Worm (Caenorhabditis elegans): Measurements from ENCODE around the gene C03A7.13.

C03A7.13 gene

ce11 chrV:5178051-5178450 is 14.3 kb downstream of the C03A7.13 start:
- TF ChIP-seq aptf-3 (GFP tag; IDR thresholded peaks at IDR 0.05) (no peak), nhr-80 (tag; optimal IDR thresholded peaks at IDR 0.05) (peak; percentile 13), ceh-91 (GFP tag; IDR thresholded peaks at IDR 0.05) (no peak), dox-1 (GFP tag; IDR thresholded peaks at IDR 0.05) (no peak), mes-4 (tag; optimal IDR thresholded peaks at IDR 0.05) (no peak)

DNA sequence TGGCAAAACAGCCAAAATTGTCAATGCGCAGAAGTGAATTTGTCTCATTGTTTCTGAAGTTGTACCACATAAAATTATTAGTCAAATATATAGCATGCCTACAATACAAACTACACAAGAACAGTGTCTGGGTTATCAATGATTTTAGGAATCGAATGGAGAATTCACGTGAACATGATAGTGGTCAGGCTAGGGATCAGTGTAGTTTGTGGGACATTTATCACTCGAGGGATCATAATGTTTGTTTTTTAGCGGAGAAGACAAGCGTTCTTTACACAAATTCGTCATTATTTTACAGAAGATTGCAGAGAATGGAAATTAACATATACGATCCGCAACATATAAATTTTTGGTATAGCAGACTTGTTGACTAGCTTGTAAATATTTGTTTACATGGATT is 15.1 kb downstream of the C03A7.13 start, which contains the start of gene ugt-51:
Gene ugt-51, minus strand, starts transcription at position 101 of the 400 bp plus-strand sequence.
- TF ChIP-seq atf-7 (tag; optimal IDR thresholded peaks at IDR 0.05), result no peak
- TF ChIP-seq attf-6 (GFP tag; IDR thresholded peaks at IDR 0.05), result no peak
- no peak for TF ChIP-seq T07F8.4 (tag; optimal IDR thresholded peaks at IDR 0.05)
- TF ChIP-seq snpc-3.4 (tag; optimal IDR thresholded peaks at IDR 0.05), result no peak
- no peak for TF ChIP-seq ztf-26 (tag; optimal IDR thresholded peaks at IDR 0.05)
- no peak for TF ChIP-seq F49E8.2 (tag; optimal IDR thresholded peaks at IDR 0.05; ENCODE audit: insufficient read depth)
- TF ChIP-seq T26A5.8 (tag; optimal IDR thresholded peaks at IDR 0.05), result no peak
- TF ChIP-seq dox-1 (GFP tag; IDR thresholded peaks at IDR 0.05), result no peak
- TF ChIP-seq K11D2.4 (GFP tag; IDR thresholded peaks at IDR 0.05), result no peak
- no peak for TF ChIP-seq let-607 (tag; optimal IDR thresholded peaks at IDR 0.05)
- no peak for TF ChIP-seq dpl-1 (GFP tag; optimal IDR thresholded peaks at IDR 0.05)
- no peak for TF ChIP-seq madf-8 (GFP tag; conservative IDR thresholded peaks at IDR 0.05)
- TF ChIP-seq xnd-1 (tag; optimal IDR thresholded peaks at IDR 0.05), result no peak
- no peak for TF ChIP-seq lag-1 (GFP tag; IDR thresholded peaks at IDR 0.05)
- no peak for TF ChIP-seq zim-3 (tag; optimal IDR thresholded peaks at IDR 0.05)
- no peak for TF ChIP-seq let-526 (GFP tag; IDR thresholded peaks at IDR 0.05)
- no peak for TF ChIP-seq ceh-79 (tag; optimal IDR thresholded peaks at IDR 0.05)
- no peak for TF ChIP-seq ekl-4 (GFP tag; IDR thresholded peaks at IDR 0.05)
- TF ChIP-seq lsy-27 (tag; optimal IDR thresholded peaks at IDR 0.05; ENCODE audit: borderline replicate concordance, insufficient read depth), result no peak
- TF ChIP-seq F10E7.11 (tag; optimal IDR thresholded peaks at IDR 0.05), result no peak

DNA sequence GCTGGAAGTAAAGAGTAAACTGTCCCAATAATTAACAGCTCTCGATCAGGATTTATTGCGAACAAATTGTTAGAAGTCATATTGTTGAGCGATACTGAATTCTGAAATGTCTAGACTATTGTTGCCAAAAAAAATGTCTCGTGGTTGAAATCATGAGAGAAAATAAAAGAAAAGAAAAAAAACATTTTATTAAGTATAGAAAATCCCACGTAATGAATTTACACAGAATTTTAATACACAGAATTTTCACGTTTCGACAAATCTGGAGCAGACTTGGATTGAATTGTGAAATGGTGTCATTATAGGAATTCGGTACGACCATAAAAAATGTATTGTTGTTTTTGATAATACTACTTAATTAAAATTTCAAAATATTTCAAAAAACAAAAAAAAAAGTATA is 19.5 kb downstream of the C03A7.13 start, which contains the start of gene srt-65:
Gene srt-65, minus strand, starts transcription at position 101 of the 400 bp plus-strand sequence.
- TF ChIP-seq mcd-1 (GFP tag; IDR thresholded peaks at IDR 0.05) (no peak), nfyb-1 (GFP tag; IDR thresholded peaks at IDR 0.05) (no peak), zim-3 (tag; optimal IDR thresholded peaks at IDR 0.05) (no peak), F10E7.11 (tag; optimal IDR thresholded peaks at IDR 0.05) (no peak), dpl-1 (GFP tag; optimal IDR thresholded peaks at IDR 0.05) (no peak), madf-10 (tag; optimal IDR thresholded peaks at IDR 0.05) (no peak), hrde-1 (tag; optimal IDR thresholded peaks at IDR 0.05; ENCODE audit: borderline replicate concordance) (no peak), F23B12.7 (tag; optimal IDR thresholded peaks at IDR 0.05; ENCODE audit: insufficient read depth) (no peak), F52B5.7 (tag; optimal IDR thresholded peaks at IDR 0.05) (no peak), snpc-3.4 (tag; optimal IDR thresholded peaks at IDR 0.05) (no peak), unc-130 (GFP tag; optimal IDR thresholded peaks at IDR 0.05) (no peak), mes-4 (tag; optimal IDR thresholded peaks at IDR 0.05) (no peak), athp-1 (tag; optimal IDR thresholded peaks at IDR 0.05) (no peak), attf-3 (GFP tag; conservative IDR thresholded peaks at IDR 0.05) (no peak), hmg-1.2 (GFP tag; IDR thresholded peaks at IDR 0.05) (no peak)

ce11 chrV:5169586-5169985 is 22.8 kb downstream of the C03A7.13 start, which contains the start of gene srt-64:
Gene srt-64, minus strand, starts transcription at chrV:5169686.
- TF ChIP-seq lsy-27 (tag; optimal IDR thresholded peaks at IDR 0.05; ENCODE audit: borderline replicate concordance, insufficient read depth) (no peak), ztf-18 (tag; optimal IDR thresholded peaks at IDR 0.05) (no peak), ceh-100 (GFP tag; IDR thresholded peaks at IDR 0.05) (no peak), gei-17 (GFP tag; optimal IDR thresholded peaks at IDR 0.05) (no peak), ceh-79 (tag; optimal IDR thresholded peaks at IDR 0.05) (no peak), pha-4 (tag; optimal IDR thresholded peaks at IDR 0.05) (no peak), mxl-1 (tag; optimal IDR thresholded peaks at IDR 0.05) (no peak), chd-7 (tag; optimal IDR thresholded peaks at IDR 0.05) (no peak), F23B12.7 (tag; optimal IDR thresholded peaks at IDR 0.05; ENCODE audit: insufficient read depth) (no peak), xnd-1 (tag; optimal IDR thresholded peaks at IDR 0.05) (no peak), let-607 (tag; optimal IDR thresholded peaks at IDR 0.05) (no peak), B0261.1 (tag; optimal IDR thresholded peaks at IDR 0.05) (no peak), tbx-9 (tag; optimal IDR thresholded peaks at IDR 0.05; ENCODE audit: borderline replicate concordance) (no peak), unc-62 (GFP tag; optimal IDR thresholded peaks at IDR 0.05) (no peak), dox-1 (GFP tag; IDR thresholded peaks at IDR 0.05) (no peak), madf-8 (GFP tag; conservative IDR thresholded peaks at IDR 0.05) (no peak), madf-6 (GFP tag; IDR thresholded peaks at IDR 0.05) (no peak)

All from whole organism, young adult.